Fruit fly (Drosophila melanogaster) whole organism, embryonic: ENCODE results near the gene woc.

Experiments used
- Ada2b ChIP-seq: fragments of 200-800 bp; sonication (Bioruptor generic); IDR thresholded peaks from 2 replicates; pipeline ENCODE4 v1.3.6; 2022; ENCODE audit warnings: missing biosample characterization, missing genetic modification characterization
- Awh ChIP-seq: fragments of 200-800 bp; sonication (Bioruptor generic); IDR thresholded peaks from 2 replicates; pipeline ENCODE4, ENCODE4 v1.3.6; 2022; ENCODE audit warnings: missing biosample characterization, missing genetic modification characterization
- B-H1 ChIP-seq: fragments of 200-800 bp; sonication (Bioruptor generic); IDR thresholded peaks from 3 replicates; pipeline ENCODE4 v1.3.6; 2022; ENCODE audit warnings: missing biosample characterization, missing genetic modification characterization
- Bgb ChIP-seq: fragments of 200-800 bp; sonication (Bioruptor generic); IDR thresholded peaks from 2 replicates; pipeline ENCODE4 v1.3.6; 2022; ENCODE audit warnings: missing biosample characterization, missing genetic modification characterization; ENCODE audit not compliant: partially characterized antibody
- Blimp-1 ChIP-seq: fragments of 200-800 bp; sonication (Bioruptor generic); optimal IDR thresholded peaks from 3 replicates; lab custom pipeline; 2018; ENCODE audit warnings: missing biosample characterization, missing genetic modification characterization, mild to moderate bottlenecking, moderate library complexity, missing genetic modification reagents
- BtbVII ChIP-seq: fragments of 200-800 bp; sonication (Bioruptor generic); optimal IDR thresholded peaks from 3 replicates; lab custom pipeline; 2017; ENCODE audit warnings: missing biosample characterization, mild to moderate bottlenecking, missing genetic modification characterization
- Bteb2 ChIP-seq: fragments of 200-800 bp; sonication (Bioruptor generic); optimal IDR thresholded peaks from 2 replicates; lab custom pipeline; 2016; ENCODE audit warnings: missing biosample characterization, missing genetic modification characterization
- CG10654 ChIP-seq: fragments of 200-800 bp; sonication (Bioruptor generic); optimal IDR thresholded peaks from 2 replicates; lab custom pipeline; 2016; ENCODE audit warnings: missing biosample characterization, missing genetic modification characterization
- CG11093 ChIP-seq: fragments of 200-800 bp; sonication (Bioruptor generic); IDR thresholded peaks from 3 replicates; pipeline ENCODE4 v1.3.6; 2022; ENCODE audit warnings: missing biosample characterization, missing genetic modification characterization
- CG12236 ChIP-seq: fragments of 200-800 bp; sonication (Bioruptor generic); optimal IDR thresholded peaks from 2 replicates; lab custom pipeline; 2016; ENCODE audit warnings: missing biosample characterization, missing genetic modification characterization
- CG12659 ChIP-seq: fragments of 200-800 bp; sonication (Bioruptor generic); optimal IDR thresholded peaks from 3 replicates; lab custom pipeline; 2017; ENCODE audit warnings: mild to moderate bottlenecking, missing biosample characterization, missing genetic modification reagents, missing genetic modification characterization
- CG13296 ChIP-seq: fragments of 200-800 bp; sonication (Bioruptor generic); optimal IDR thresholded peaks from 3 replicates; lab custom pipeline; 2018; ENCODE audit warnings: missing biosample characterization, mild to moderate bottlenecking, missing genetic modification characterization
- CG14050 ChIP-seq: fragments of 200-800 bp; sonication (Bioruptor generic); IDR thresholded peaks from 3 replicates; pipeline ENCODE4 v1.3.6; 2022; ENCODE audit warnings: missing biosample characterization, missing genetic modification characterization
- CG1529 ChIP-seq: fragments of 200-800 bp; sonication (Bioruptor generic); optimal IDR thresholded peaks from 3 replicates; lab custom pipeline; 2018; ENCODE audit warnings: missing biosample characterization, missing genetic modification characterization
- CG17186 ChIP-seq: fragments of 200-800 bp; sonication (Bioruptor generic); optimal IDR thresholded peaks from 3 replicates; lab custom pipeline; 2017; ENCODE audit warnings: missing biosample characterization, missing genetic modification reagents, missing genetic modification characterization
- CG17802 ChIP-seq: fragments of 200-800 bp; sonication (Bioruptor generic); optimal IDR thresholded peaks from 2 replicates; lab custom pipeline; 2018; ENCODE audit warnings: missing biosample characterization, mild to moderate bottlenecking, missing genetic modification characterization, moderate library complexity
- CG1792 ChIP-seq: fragments of 200-800 bp; sonication (Bioruptor generic); optimal IDR thresholded peaks from 2 replicates; lab custom pipeline; 2016; ENCODE audit warnings: missing biosample characterization, missing genetic modification characterization
- CG18476 ChIP-seq: fragments of 200-800 bp; sonication (Bioruptor generic); optimal IDR thresholded peaks from 2 replicates; lab custom pipeline; 2016; ENCODE audit warnings: missing biosample characterization, mild to moderate bottlenecking, missing genetic modification characterization
- CG2116 ChIP-seq: fragments of 200-800 bp; sonication (Bioruptor generic); optimal IDR thresholded peaks from 3 replicates; lab custom pipeline; 2018; ENCODE audit warnings: missing biosample characterization, mild to moderate bottlenecking, missing genetic modification characterization
- CG4282 ChIP-seq: fragments of 200-800 bp; sonication (Bioruptor generic); optimal IDR thresholded peaks from 2 replicates; lab custom pipeline; 2016; ENCODE audit warnings: missing biosample characterization, missing genetic modification characterization
- CG4360 ChIP-seq: fragments of 200-800 bp; sonication (Bioruptor generic); IDR thresholded peaks from 2 replicates; pipeline ENCODE4 v1.3.6; 2022; ENCODE audit warnings: missing biosample characterization, missing genetic modification characterization
- CG8089 ChIP-seq: fragments of 200-800 bp; sonication (Bioruptor generic); optimal IDR thresholded peaks from 3 replicates; lab custom pipeline; 2016; ENCODE audit warnings: missing biosample characterization, missing genetic modification characterization
- D ChIP-seq, 2 experiments: fragments of 200-800 bp in 1 of 2; fragments of >200 bp in 1 of 2; sonication (Bioruptor generic) in 1 of 2; optimal IDR thresholded peaks; 2 replicates in 1 of 2; 3 replicates in 1 of 2; lab custom pipeline; 2017; ENCODE audit warnings: mild to moderate bottlenecking in 1 of 2, missing biosample characterization in 1 of 2, missing genetic modification characterization in 1 of 2, missing genetic modification reagents in 1 of 2
- Dip3 ChIP-seq: fragments of 200-800 bp; sonication (Bioruptor generic); optimal IDR thresholded peaks from 3 replicates; lab custom pipeline; 2016; ENCODE audit warnings: missing biosample characterization, missing genetic modification characterization
- Gsc ChIP-seq: fragments of 200-800 bp; sonication (Bioruptor generic); IDR thresholded peaks from 2 replicates; pipeline ENCODE4 v1.3.6; 2022; ENCODE audit warnings: missing biosample characterization, missing genetic modification characterization
- HLHmδ ChIP-seq: fragments of 200-800 bp; sonication (Bioruptor generic); optimal IDR thresholded peaks from 2 replicates; lab custom pipeline; 2018; ENCODE audit warnings: missing biosample characterization, mild to moderate bottlenecking, missing genetic modification characterization, moderate library complexity
- Lhr ChIP-seq: fragments of 200-800 bp; sonication (Bioruptor generic); optimal IDR thresholded peaks from 3 replicates; lab custom pipeline; 2017; ENCODE audit warnings: mild to moderate bottlenecking, missing biosample characterization, missing genetic modification reagents, missing genetic modification characterization
- NC2β ChIP-seq: fragments of 200-800 bp; sonication (Bioruptor generic); optimal IDR thresholded peaks from 2 replicates; lab custom pipeline; 2016; ENCODE audit warnings: missing biosample characterization, missing genetic modification characterization
- PHDP ChIP-seq: fragments of 200-800 bp; sonication (Bioruptor generic); optimal IDR thresholded peaks from 3 replicates; lab custom pipeline; 2018; ENCODE audit warnings: missing biosample characterization, mild to moderate bottlenecking, missing genetic modification characterization, moderate library complexity
- Scr ChIP-seq: fragments of 200-800 bp; sonication (Bioruptor generic); IDR thresholded peaks from 2 replicates; pipeline ENCODE4 v1.3.6; 2022; ENCODE audit warnings: missing biosample characterization, missing genetic modification characterization; ENCODE audit not compliant: partially characterized antibody
- Sox100B ChIP-seq: fragments of 200-800 bp; sonication (Bioruptor generic); optimal IDR thresholded peaks from 3 replicates; lab custom pipeline; 2018; ENCODE audit warnings: missing biosample characterization, mild to moderate bottlenecking, missing genetic modification characterization
- abd-A ChIP-seq: fragments of 200-800 bp; sonication (Bioruptor generic); optimal IDR thresholded peaks from 3 replicates; lab custom pipeline; 2019; ENCODE audit warnings: missing biosample characterization, mild to moderate bottlenecking, missing genetic modification characterization, moderate library complexity
- bcd ChIP-seq: fragments of 200-800 bp; sonication (Bioruptor generic); optimal IDR thresholded peaks from 2 replicates; lab custom pipeline; 2017; ENCODE audit warnings: missing biosample characterization, mild to moderate bottlenecking, missing genetic modification characterization
- br ChIP-seq: fragments of >200 bp; optimal IDR thresholded peaks from 2 replicates; lab custom pipeline; 2017
- bsh ChIP-seq, 2 experiments: fragments of 200-800 bp; sonication (Bioruptor generic); optimal IDR thresholded peaks; 2 replicates each; lab custom pipeline; 2017 to 2018; ENCODE audit warnings: mild to moderate bottlenecking in 2 of 2, missing biosample characterization in 2 of 2, missing genetic modification characterization in 2 of 2, moderate library complexity in 1 of 2
- crol ChIP-seq: fragments of 200-800 bp; sonication (Bioruptor generic); IDR thresholded peaks from 2 replicates; pipeline ENCODE4 v1.3.6; 2022; ENCODE audit warnings: missing biosample characterization, missing genetic modification characterization
- danr ChIP-seq: fragments of 200-800 bp; sonication (Bioruptor generic); IDR thresholded peaks from 2 replicates; pipeline ENCODE4 v1.3.6; 2022; ENCODE audit warnings: missing biosample characterization, missing genetic modification characterization
- fu2 ChIP-seq: fragments of 200-800 bp; sonication (Bioruptor generic); optimal IDR thresholded peaks from 2 replicates; lab custom pipeline; 2016; ENCODE audit warnings: missing biosample characterization, missing genetic modification characterization
- gce ChIP-seq: fragments of 200-800 bp; sonication (Bioruptor generic); IDR thresholded peaks from 3 replicates; pipeline ENCODE4 v1.3.6; 2022; ENCODE audit warnings: missing biosample characterization, missing genetic modification characterization
- grn ChIP-seq: fragments of 200-800 bp; sonication (Bioruptor generic); optimal IDR thresholded peaks from 3 replicates; lab custom pipeline; 2017; ENCODE audit warnings: missing biosample characterization, missing genetic modification characterization
- hth ChIP-seq: fragments of >200 bp; optimal IDR thresholded peaks from 2 replicates; lab custom pipeline; 2017; ENCODE audit warnings: inconsistent platforms
- ken ChIP-seq: fragments of 200-800 bp; sonication (Bioruptor generic); IDR thresholded peaks from 3 replicates; pipeline ENCODE4 v1.3.6; 2022; ENCODE audit warnings: missing biosample characterization, missing genetic modification characterization
- lab ChIP-seq: fragments of 200-800 bp; sonication (Bioruptor generic); optimal IDR thresholded peaks from 3 replicates; lab custom pipeline; 2017; ENCODE audit warnings: missing biosample characterization, missing genetic modification characterization, mild to moderate bottlenecking, moderate library complexity, missing genetic modification reagents
- nau ChIP-seq: fragments of 200-800 bp; sonication (Bioruptor generic); optimal IDR thresholded peaks from 3 replicates; lab custom pipeline; 2017; ENCODE audit warnings: missing biosample characterization, mild to moderate bottlenecking, missing genetic modification characterization, missing genetic modification reagents
- nmo ChIP-seq: fragments of 200-800 bp; sonication (Bioruptor generic); optimal IDR thresholded peaks from 2 replicates; lab custom pipeline; 2018; ENCODE audit warnings: missing biosample characterization, mild to moderate bottlenecking, missing genetic modification characterization, moderate library complexity
- otp ChIP-seq: fragments of 200-800 bp; sonication (Bioruptor generic); IDR thresholded peaks from 3 replicates; pipeline ENCODE4, ENCODE4 v1.3.6; 2022; ENCODE audit warnings: missing biosample characterization, missing genetic modification characterization
- phol ChIP-seq: fragments of 200-800 bp; sonication (Bioruptor generic); optimal IDR thresholded peaks from 3 replicates; lab custom pipeline; 2018; ENCODE audit warnings: missing biosample characterization, mild to moderate bottlenecking, missing genetic modification characterization, moderate library complexity
- pros ChIP-seq: fragments of 200-800 bp; sonication (Bioruptor generic); optimal IDR thresholded peaks from 3 replicates; lab custom pipeline; 2019; ENCODE audit warnings: missing biosample characterization, mild to moderate bottlenecking, missing genetic modification characterization, moderate library complexity
- shn ChIP-seq: fragments of 200-800 bp; sonication (Bioruptor generic); optimal IDR thresholded peaks from 3 replicates; lab custom pipeline; 2016; ENCODE audit warnings: missing biosample characterization, missing genetic modification characterization
- sisA ChIP-seq: fragments of 200-800 bp; sonication (Bioruptor generic); IDR thresholded peaks from 2 replicates; pipeline ENCODE4 v1.3.6; 2022; ENCODE audit warnings: missing biosample characterization, missing genetic modification characterization
- sr ChIP-seq: fragments of 200-800 bp; sonication (Bioruptor generic); IDR thresholded peaks from 3 replicates; pipeline ENCODE4 v1.3.6; 2022; ENCODE audit warnings: missing biosample characterization, missing genetic modification characterization
- wor ChIP-seq: fragments of 200-800 bp; sonication (Bioruptor generic); IDR thresholded peaks from 2 replicates; pipeline ENCODE4 v1.3.6; 2022; ENCODE audit warnings: missing biosample characterization, missing genetic modification characterization

The woc gene

dm6 chr3R:27245401-27245757, 18.5 kb downstream of the woc start (continued):
- TF ChIP-seq Bteb2 (GFP tag; lab: Kevin White, UChicago), result no peak
- TF ChIP-seq CG18476 (GFP tag; lab: Kevin White, UChicago), result no peak
- TF ChIP-seq bsh (GFP tag; optimal IDR thresholded peaks at IDR 0.05; lab: Kevin White, UChicago), result no peak
- TF ChIP-seq Awh (GFP tag; lab: Robert Waterston, UW), result no peak
- no peak for TF ChIP-seq nau
- peak; percentile 8 for TF ChIP-seq CG17186
- no peak for TF ChIP-seq Dip3 (GFP tag; lab: Kevin White, UChicago)
- no peak for TF ChIP-seq grn (GFP tag; lab: Kevin White, UChicago)
- no peak for TF ChIP-seq Scr
- TF ChIP-seq sisA, result no peak
- TF ChIP-seq CG17802 (tag; lab: Kevin White, UChicago), result no peak
- TF ChIP-seq wor (GFP tag; lab: Robert Waterston, UW), result no peak
- TF ChIP-seq PHDP, result no peak
- TF ChIP-seq CG1792, result no peak
- TF ChIP-seq ken (GFP tag; lab: Robert Waterston, UW), result no peak
- peak; percentile 92 for TF ChIP-seq CG4360
- TF ChIP-seq bcd (GFP tag; lab: Kevin White, UChicago), result no peak
- no peak for TF ChIP-seq CG2116 (GFP tag; lab: Kevin White, UChicago)
- no peak for TF ChIP-seq HLHmδ (GFP tag; lab: Kevin White, UChicago)
- TF ChIP-seq Bgb (GFP tag; lab: Robert Waterston, UW), result no peak; the same call in 1 of the 2 replicates
- TF ChIP-seq fu2 (GFP tag; lab: Kevin White, UChicago), result no peak
- no peak for TF ChIP-seq D (optimal IDR thresholded peaks at IDR 0.05; lab: Kevin White, UChicago)
- no peak for TF ChIP-seq D (GFP tag; optimal IDR thresholded peaks at IDR 0.05; lab: Kevin White, UChicago)
- peak; percentile 49 for TF ChIP-seq shn (GFP tag; lab: Kevin White, UChicago)
- TF ChIP-seq CG12236 (GFP tag; lab: Kevin White, UChicago), result no peak
- TF ChIP-seq br, result no peak
- no peak for TF ChIP-seq Gsc (GFP tag; lab: Robert Waterston, UW)
- no peak for TF ChIP-seq hth
- no peak for TF ChIP-seq danr
- TF ChIP-seq abd-A (tag; lab: Kevin White, UChicago), result peak; percentile 26
- no peak for TF ChIP-seq CG13296 (GFP tag; lab: Kevin White, UChicago)
- TF ChIP-seq CG10654, result no peak
- TF ChIP-seq otp (GFP tag; lab: Robert Waterston, UW), result no peak
- no peak for TF ChIP-seq B-H1 (GFP tag; lab: Robert Waterston, UW)
- no peak for TF ChIP-seq sr (GFP tag; lab: Robert Waterston, UW)
- peak; percentile 73 for TF ChIP-seq crol (GFP tag; lab: Robert Waterston, UW)
- TF ChIP-seq NC2β (GFP tag; lab: Kevin White, UChicago), result no peak
- no peak for TF ChIP-seq phol
- no peak for TF ChIP-seq CG8089
- TF ChIP-seq Blimp-1 (GFP tag; lab: Kevin White, UChicago), result peak; percentile 8
- no peak for TF ChIP-seq CG4282 (GFP tag; lab: Kevin White, UChicago)
- TF ChIP-seq nmo (GFP tag; lab: Kevin White, UChicago), result peak; percentile 10
- TF ChIP-seq pros (GFP tag; lab: Kevin White, UChicago), result peak; percentile 13
- no peak for TF ChIP-seq lab (GFP tag; lab: Kevin White, UChicago)
- TF ChIP-seq Ada2b (GFP tag; lab: Robert Waterston, UW), result no peak
- TF ChIP-seq CG14050 (GFP tag; lab: Robert Waterston, UW), result no peak
- no peak for TF ChIP-seq CG12659 (GFP tag; lab: Kevin White, UChicago)
- no peak for TF ChIP-seq CG11093 (GFP tag; lab: Robert Waterston, UW)
- TF ChIP-seq Lhr (GFP tag; lab: Kevin White, UChicago), result no peak
- TF ChIP-seq Sox100B, result no peak
- TF ChIP-seq BtbVII, result no peak
- TF ChIP-seq CG1529, result no peak
- no peak for TF ChIP-seq gce (GFP tag; lab: Robert Waterston, UW)
